Fruit fly (Drosophila melanogaster): ENCODE results near the gene emc.

Gene emc

dm6 chr3L:784111-784960, 35.1 kb downstream of the emc start:
- TF ChIP-seq noc (tag; optimal IDR thresholded peaks at IDR 0.05) = peak; percentile 77

- no peak for TF ChIP-seq noc (tag; optimal IDR thresholded peaks at IDR 0.05)
Measured at dm6 chr3L:785726-786351, 36.6 kb downstream of the emc start.

- no peak for TF ChIP-seq noc (tag; optimal IDR thresholded peaks at IDR 0.05)
Measured at dm6 chr3L:786835-787234, 37.6 kb downstream of the emc start.

dm6 chr3L:787635-788034, 38.4 kb downstream of the emc start:
- TF ChIP-seq noc (tag; optimal IDR thresholded peaks at IDR 0.05) = no peak

- no peak for TF ChIP-seq noc (tag; optimal IDR thresholded peaks at IDR 0.05)
Measured at dm6 chr3L:788961-789360, 39.8 kb downstream of the emc start.

- TF ChIP-seq noc (tag; optimal IDR thresholded peaks at IDR 0.05) = peak; percentile 1
Measured at dm6 chr3L:791251-791991, 42.2 kb downstream of the emc start.

- no peak for TF ChIP-seq noc (tag; optimal IDR thresholded peaks at IDR 0.05)
Measured at dm6 chr3L:793733-794320, 44.6 kb downstream of the emc start.

dm6 chr3L:794462-794861, 45.3 kb downstream of the emc start:
- TF ChIP-seq noc (tag; optimal IDR thresholded peaks at IDR 0.05) = no peak

dm6 chr3L:795001-795400, 45.8 kb downstream of the emc start:
- no peak for TF ChIP-seq noc (tag; optimal IDR thresholded peaks at IDR 0.05)

dm6 chr3L:796926-797802, 48.0 kb downstream of the emc start:
- TF ChIP-seq noc (tag; optimal IDR thresholded peaks at IDR 0.05) = no peak

- no peak for TF ChIP-seq noc (tag; optimal IDR thresholded peaks at IDR 0.05)
Measured at dm6 chr3L:799837-800513, 50.8 kb downstream of the emc start.

- TF ChIP-seq noc (tag; optimal IDR thresholded peaks at IDR 0.05) = no peak
Measured at dm6 chr3L:801860-802462, 52.8 kb downstream of the emc start.

dm6 chr3L:802700-803273, 53.6 kb downstream of the emc start:
- TF ChIP-seq noc (tag; optimal IDR thresholded peaks at IDR 0.05) = peak; percentile 19
